Worm (Caenorhabditis elegans) whole organism, L4/young adult: ENCODE measurements around the gene D2024.5.

Source experiments
- W03F9.2 ChIP-seq: fragments of 150-350 bp; optimal IDR thresholded peaks from 2 replicates; lab custom pipeline; 2014; ENCODE audit warnings: missing biosample characterization, missing genetic modification characterization
- dao-5 ChIP-seq: sonication (generic microtip); optimal IDR thresholded peaks from 2 replicates; lab custom pipeline; 2016; ENCODE audit warnings: missing genotype, missing genetic modification characterization, moderate library complexity, missing compliant biosample characterization
- him-1 ChIP-seq: sonication (generic microtip); optimal IDR thresholded peaks from 2 replicates; lab custom pipeline; 2016; ENCODE audit warnings: missing genotype, missing genetic modification reagents, missing genetic modification characterization, missing compliant biosample characterization

The D2024.5 gene

ce11 chrIV:7242220-7242789 lies 14.2 kb upstream of the D2024.5 start, which contains the start of gene gstk-2:
TSS of gene gstk-2 (minus strand) at chrIV:7242270.
- TF ChIP-seq W03F9.2 (tag; lab: Kevin White, UChicago) (no peak), dao-5 (tag; lab: Kevin White, UChicago) (no peak), him-1 (tag; lab: Kevin White, UChicago) (no peak)

ce11 chrIV:7240564-7240963 lies 12.5 kb upstream of the D2024.5 start:
- TF ChIP-seq him-1 (tag; lab: Kevin White, UChicago): no peak
- no peak for TF ChIP-seq W03F9.2 (tag; lab: Kevin White, UChicago)
- no peak for TF ChIP-seq dao-5 (tag; lab: Kevin White, UChicago)

ce11 chrIV:7237668-7238214 lies 9.6 kb upstream of the D2024.5 start, which contains the start of gene elo-3:
TSS of gene elo-3 (plus strand) at chrIV:7237718.
- TF ChIP-seq dao-5 (tag; lab: Kevin White, UChicago) (no peak), him-1 (tag; lab: Kevin White, UChicago) (no peak), W03F9.2 (tag; lab: Kevin White, UChicago) (no peak)

ce11 chrIV:7236248-7236772 lies 8.2 kb upstream of the D2024.5 start:
- no peak for TF ChIP-seq W03F9.2 (tag; lab: Kevin White, UChicago)
- TF ChIP-seq him-1 (tag; lab: Kevin White, UChicago): no peak
- no peak for TF ChIP-seq dao-5 (tag; lab: Kevin White, UChicago)

ce11 chrIV:7235382-7235917 lies 7.3 kb upstream of the D2024.5 start:
- TF ChIP-seq him-1 (tag; lab: Kevin White, UChicago): no peak
- no peak for TF ChIP-seq W03F9.2 (tag; lab: Kevin White, UChicago)
- no peak for TF ChIP-seq dao-5 (tag; lab: Kevin White, UChicago)

ce11 chrIV:7234623-7235022 lies 6.5 kb upstream of the D2024.5 start:
- no peak for TF ChIP-seq W03F9.2 (tag; lab: Kevin White, UChicago)
- TF ChIP-seq dao-5 (tag; lab: Kevin White, UChicago): no peak
- TF ChIP-seq him-1 (tag; lab: Kevin White, UChicago): no peak

- TF ChIP-seq dao-5 (tag; lab: Kevin White, UChicago): no peak
- no peak for TF ChIP-seq him-1 (tag; lab: Kevin White, UChicago)
- TF ChIP-seq W03F9.2 (tag; lab: Kevin White, UChicago): no peak
These were observed 5.5 kb upstream of the D2024.5 start for ce11 chrIV:7233566-7234014.

- TF ChIP-seq him-1 (tag; lab: Kevin White, UChicago) (no peak), W03F9.2 (tag; lab: Kevin White, UChicago) (no peak), dao-5 (tag; lab: Kevin White, UChicago) (no peak)
These were observed 2.8 kb upstream of the D2024.5 start, which contains the start of gene D2024.4 for ce11 chrIV:7230935-7231334. TSS of gene D2024.4 (plus strand) at chrIV:7231235.

ce11 chrIV:7230198-7230597 lies 2.1 kb upstream of the D2024.5 start, which contains the start of gene cap-1:
TSS of gene cap-1 (minus strand) at chrIV:7230223.
- TF ChIP-seq W03F9.2 (tag; lab: Kevin White, UChicago) (peak; percentile 91), him-1 (tag; lab: Kevin White, UChicago) (no peak), dao-5 (tag; lab: Kevin White, UChicago) (no peak)

ce11 chrIV:7227072-7227471 lies 1.0 kb downstream of the D2024.5 start, which contains the start of gene R13A1.10:
TSS of gene R13A1.10 (minus strand) at chrIV:7227172.
- TF ChIP-seq W03F9.2 (tag; lab: Kevin White, UChicago) (no peak), dao-5 (tag; lab: Kevin White, UChicago) (no peak), him-1 (tag; lab: Kevin White, UChicago) (no peak)

- TF ChIP-seq dao-5 (tag; lab: Kevin White, UChicago) (no peak), him-1 (tag; lab: Kevin White, UChicago) (no peak), W03F9.2 (tag; lab: Kevin White, UChicago) (no peak)
These were observed 6.0 kb downstream of the D2024.5 start for ce11 chrIV:7222088-7222487.

- TF ChIP-seq W03F9.2 (tag; lab: Kevin White, UChicago): no peak
- TF ChIP-seq dao-5 (tag; lab: Kevin White, UChicago): no peak
- TF ChIP-seq him-1 (tag; lab: Kevin White, UChicago): no peak
These were observed 8.6 kb downstream of the D2024.5 start, which contains the start of the genes glb-23 and R13A1.1 for ce11 chrIV:7219398-7220087. TSS of gene glb-23 (minus strand) at chrIV:7219498. TSS of gene R13A1.1 (plus strand) at chrIV:7220037.
